Worm (Caenorhabditis elegans) whole organism, L1 larva: ENCODE results near the gene srg-20.

Experiments
- C34B4.2 ChIP-seq: sonication (generic microtip); optimal IDR thresholded peaks from 2 replicates; lab custom pipeline; 2017; ENCODE audit warnings: mild to moderate bottlenecking, missing genetic modification characterization, missing compliant biosample characterization
- aly-2 ChIP-seq: fragments of 150-350 bp; optimal IDR thresholded peaks from 2 replicates; lab custom pipeline; 2014; ENCODE audit warnings: missing biosample characterization, missing genetic modification characterization
- ceh-63 ChIP-seq: fragments of 200-800 bp; sonication (Bioruptor generic); optimal IDR thresholded peaks from 2 replicates; lab custom pipeline; 2018; ENCODE audit warnings: mild to moderate bottlenecking, missing genetic modification characterization, missing compliant biosample characterization
- ceh-8 ChIP-seq: fragments of 200-800 bp; sonication (Bioruptor generic); optimal IDR thresholded peaks from 2 replicates; lab custom pipeline; 2018; ENCODE audit warnings: mild to moderate bottlenecking, missing genetic modification characterization, moderate library complexity, missing compliant biosample characterization
- ceh-82 ChIP-seq, 3 experiments: fragments of 150-350 bp in 1 of 3; sonication (generic microtip) in 2 of 3; optimal IDR thresholded peaks; 2 replicates each; lab custom pipeline; 2014 to 2017; ENCODE audit warnings: missing biosample characterization in 3 of 3, missing genetic modification characterization in 3 of 3
- ceh-88 ChIP-seq: fragments of 200-800 bp; sonication (Bioruptor generic); IDR thresholded peaks from 2 replicates; pipeline ENCODE4 v1.3.6; 2022; ENCODE audit warnings: missing genetic modification characterization, missing compliant biosample characterization
- ceh-90 ChIP-seq: sonication (generic microtip); optimal IDR thresholded peaks from 2 replicates; lab custom pipeline; 2016; ENCODE audit warnings: missing genetic modification characterization, missing compliant biosample characterization
- ces-1 ChIP-seq: fragments of 150-350 bp; optimal IDR thresholded peaks from 2 replicates; lab custom pipeline; 2014; ENCODE audit warnings: missing biosample characterization, missing genetic modification reagents, missing genetic modification characterization
- dsc-1 ChIP-seq: sonication (generic microtip); optimal IDR thresholded peaks from 2 replicates; lab custom pipeline; 2016; ENCODE audit warnings: mild to moderate bottlenecking, missing genetic modification characterization, missing compliant biosample characterization
- efl-1 ChIP-seq, 4 experiments: fragments of 150-350 bp; optimal IDR thresholded peaks in 3 of 4; peaks in 1 of 4; 1 replicate in 1 of 4; 2 replicates in 3 of 4; lab custom pipeline; 2014; ENCODE audit warnings: missing biosample characterization in 2 of 4, missing genetic modification characterization in 2 of 4, missing genetic modification reagents in 2 of 4
- efl-3 ChIP-seq: fragments of 200-800 bp; sonication (Bioruptor generic); optimal IDR thresholded peaks from 2 replicates; lab custom pipeline; 2018; ENCODE audit warnings: mild to moderate bottlenecking, missing genetic modification characterization, missing compliant biosample characterization
- elt-2 ChIP-seq: sonication (generic microtip); optimal IDR thresholded peaks from 2 replicates; lab custom pipeline; 2016; ENCODE audit warnings: missing genetic modification characterization, mild to moderate bottlenecking, inconsistent platforms, missing compliant biosample characterization, missing genetic modification reagents
- fos-1 ChIP-seq: fragments of 150-350 bp; optimal IDR thresholded peaks from 2 replicates; lab custom pipeline; 2014; ENCODE audit warnings: missing biosample characterization, missing genetic modification characterization
- grh-1 ChIP-seq: fragments of 200-800 bp; sonication (Bioruptor generic); IDR thresholded peaks from 2 replicates; pipeline ENCODE4 v1.3.6; 2022; ENCODE audit warnings: missing genetic modification reagents, missing genetic modification characterization, missing compliant biosample characterization
- hlh-17 ChIP-seq: fragments of 200-800 bp; sonication (Bioruptor generic); optimal IDR thresholded peaks from 2 replicates; lab custom pipeline; 2018; ENCODE audit warnings: missing genetic modification characterization, mild to moderate bottlenecking, missing compliant biosample characterization, moderate library complexity, borderline replicate concordance
- hpl-2 ChIP-seq: fragments of 150-350 bp; optimal IDR thresholded peaks from 2 replicates; lab custom pipeline; 2014; ENCODE audit warnings: missing biosample characterization, missing genetic modification reagents, missing genetic modification characterization
- isw-1 ChIP-seq: fragments of 200-800 bp; sonication (Bioruptor generic); IDR thresholded peaks from 2 replicates; pipeline ENCODE4 v1.3.6; 2022; ENCODE audit warnings: missing genetic modification characterization, missing compliant biosample characterization
- jun-1 ChIP-seq: fragments of 150-350 bp; optimal IDR thresholded peaks from 2 replicates; lab custom pipeline; 2014; ENCODE audit warnings: missing biosample characterization, missing genetic modification reagents, missing genetic modification characterization
- lin-13 ChIP-seq: fragments of 150-350 bp; optimal IDR thresholded peaks from 2 replicates; lab custom pipeline; 2014; ENCODE audit warnings: missing biosample characterization, missing genetic modification reagents, missing genetic modification characterization
- lir-3 ChIP-seq: sonication (generic microtip); optimal IDR thresholded peaks from 2 replicates; lab custom pipeline; 2016; ENCODE audit warnings: mild to moderate bottlenecking, missing genetic modification characterization, moderate library complexity, missing compliant biosample characterization; ENCODE audit not compliant: poor library complexity
- lsy-2 ChIP-seq, 2 experiments: fragments of 150-350 bp; optimal IDR thresholded peaks; 2 replicates each; lab custom pipeline; 2014; ENCODE audit warnings: missing biosample characterization in 2 of 2, missing genetic modification characterization in 2 of 2
- mab-9 ChIP-seq: fragments of 200-800 bp; sonication (Bioruptor generic); IDR thresholded peaks from 2 replicates; pipeline ENCODE4 v1.3.6; 2022; ENCODE audit warnings: missing genetic modification reagents, missing genetic modification characterization, missing compliant biosample characterization
- mef-2 ChIP-seq: fragments of 150-350 bp; optimal IDR thresholded peaks from 2 replicates; lab custom pipeline; 2014; ENCODE audit warnings: missing biosample characterization, missing genetic modification characterization
- nhr-20 ChIP-seq: sonication (generic microtip); optimal IDR thresholded peaks from 2 replicates; lab custom pipeline; 2016; ENCODE audit warnings: mild to moderate bottlenecking, missing genetic modification characterization, missing compliant biosample characterization
- nhr-237 ChIP-seq: fragments of 150-350 bp; optimal IDR thresholded peaks from 2 replicates; lab custom pipeline; 2014; ENCODE audit warnings: missing biosample characterization, missing genetic modification characterization
- nhr-28 ChIP-seq: fragments of 150-350 bp; optimal IDR thresholded peaks from 2 replicates; lab custom pipeline; 2014; ENCODE audit warnings: missing biosample characterization, missing genetic modification characterization
- nhr-47 ChIP-seq: sonication (generic microtip); optimal IDR thresholded peaks from 2 replicates; lab custom pipeline; 2016; ENCODE audit warnings: mild to moderate bottlenecking, missing genetic modification characterization, moderate library complexity, missing compliant biosample characterization
- nhr-71 ChIP-seq: sonication (generic microtip); optimal IDR thresholded peaks from 2 replicates; lab custom pipeline; 2016; ENCODE audit warnings: mild to moderate bottlenecking, missing genetic modification characterization, moderate library complexity, missing compliant biosample characterization
- nhr-76 ChIP-seq: sonication (generic microtip); optimal IDR thresholded peaks from 2 replicates; lab custom pipeline; 2017; ENCODE audit warnings: missing biosample characterization, missing genetic modification characterization
- nhr-85 ChIP-seq: sonication (generic microtip); peaks from one replicate; lab custom pipeline; 2016; ENCODE audit warnings: missing genetic modification characterization, inconsistent platforms, missing compliant biosample characterization
- pag-3 ChIP-seq: sonication (generic microtip); optimal IDR thresholded peaks from 2 replicates; lab custom pipeline; 2017; ENCODE audit warnings: missing genetic modification characterization, mild to moderate bottlenecking, missing compliant biosample characterization, antibody characterized with exemption, borderline replicate concordance; ENCODE audit not compliant: insufficient read depth
- pax-3 ChIP-seq: fragments of 200-800 bp; sonication (Bioruptor generic); optimal IDR thresholded peaks from 2 replicates; lab custom pipeline; 2018; ENCODE audit warnings: mild to moderate bottlenecking, missing genetic modification characterization, moderate library complexity, missing compliant biosample characterization
- skn-1 ChIP-seq: fragments of 150-350 bp; optimal IDR thresholded peaks from 2 replicates; lab custom pipeline; 2014; ENCODE audit warnings: missing biosample characterization, missing genetic modification characterization
- sup-37 ChIP-seq: fragments of 200-800 bp; sonication (Bioruptor generic); optimal IDR thresholded peaks from 2 replicates; lab custom pipeline; 2018; ENCODE audit warnings: mild to moderate bottlenecking, missing genetic modification characterization, missing compliant biosample characterization
- swsn-7 ChIP-seq: sonication (generic microtip); optimal IDR thresholded peaks from 2 replicates; lab custom pipeline; 2016; ENCODE audit warnings: missing genetic modification characterization, missing compliant biosample characterization
- unc-62 ChIP-seq: fragments of 150-350 bp; optimal IDR thresholded peaks from 2 replicates; lab custom pipeline; 2014; ENCODE audit warnings: missing biosample characterization, missing genetic modification reagents, missing genetic modification characterization
- vab-15 ChIP-seq: sonication (generic microtip); optimal IDR thresholded peaks from 2 replicates; lab custom pipeline; 2017; ENCODE audit warnings: missing genotype, mild to moderate bottlenecking, missing genetic modification characterization, missing compliant biosample characterization
- xbp-1 ChIP-seq: sonication (generic microtip); optimal IDR thresholded peaks from 2 replicates; lab custom pipeline; 2016; ENCODE audit warnings: missing genetic modification characterization, missing compliant biosample characterization
- ztf-11 ChIP-seq, 2 experiments: sonication (generic microtip); optimal IDR thresholded peaks; 2 replicates each; lab custom pipeline; 2016 to 2017; ENCODE audit warnings: missing genetic modification characterization in 2 of 2, missing biosample characterization in 1 of 2, missing compliant biosample characterization in 1 of 2
- ztf-4 ChIP-seq: fragments of 150-350 bp; optimal IDR thresholded peaks from 2 replicates; lab custom pipeline; 2014; ENCODE audit warnings: missing biosample characterization, missing genetic modification characterization

srg-20 gene

ce11 chrII:1672673-1673072, 36.2 kb downstream of the srg-20 start (continued):
- TF ChIP-seq fos-1, result no peak
- TF ChIP-seq, all 84 proteins: peak for 0

ce11 chrII:1676088-1676487, 39.6 kb downstream of the srg-20 start, which contains the start of gene fbxb-17:
TSS of gene fbxb-17 (plus strand) at chrII:1676388.
- TF ChIP-seq ces-1 (GFP tag; lab: Kevin White, UChicago), result no peak
- no peak for TF ChIP-seq sup-37 (GFP tag; lab: Kevin White, UChicago)
- TF ChIP-seq swsn-7, result no peak
- TF ChIP-seq pag-3 (tag; lab: Kevin White, UChicago), result no peak
- no peak for TF ChIP-seq nhr-237 (tag; lab: Kevin White, UChicago)
- TF ChIP-seq mab-9, result no peak
- TF ChIP-seq nhr-47, result no peak
- no peak for TF ChIP-seq aly-2 (tag; lab: Kevin White, UChicago)
- TF ChIP-seq ceh-63, result no peak
- TF ChIP-seq nhr-28 (tag; lab: Kevin White, UChicago), result no peak
- TF ChIP-seq mef-2 (tag; lab: Kevin White, UChicago), result no peak
- no peak for TF ChIP-seq lir-3 (tag; lab: Kevin White, UChicago)
- no peak for TF ChIP-seq jun-1 (tag; lab: Kevin White, UChicago)
- TF ChIP-seq ceh-88 (GFP tag; lab: Robert Waterston, UW), result no peak
- no peak for TF ChIP-seq pax-3 (tag; lab: Kevin White, UChicago)
- TF ChIP-seq hlh-17 (GFP tag; lab: Kevin White, UChicago), result no peak
- no peak for TF ChIP-seq elt-2
- no peak for TF ChIP-seq grh-1 (GFP tag; lab: Robert Waterston, UW)

ce11 chrII:1679081-1679480, 42.6 kb downstream of the srg-20 start, which contains the start of gene irld-36:
TSS of gene irld-36 (plus strand) at chrII:1679381.
- TF ChIP-seq dsc-1 (tag; lab: Kevin White, UChicago) (no peak), nhr-85 (tag; lab: Kevin White, UChicago) (no peak), ztf-4 (tag; lab: Kevin White, UChicago) (no peak), hpl-2 (GFP tag; lab: Kevin White, UChicago) (no peak), ceh-90 (tag; lab: Kevin White, UChicago) (no peak), xbp-1 (no peak), efl-3 (GFP tag; lab: Kevin White, UChicago) (no peak)

ce11 chrII:1682218-1682617, 45.7 kb downstream of the srg-20 start, which contains the start of gene fbxb-26:
TSS of gene fbxb-26 (plus strand) at chrII:1682518.
- no peak for TF ChIP-seq vab-15 (tag; lab: Kevin White, UChicago)
- TF ChIP-seq C34B4.2, result no peak
- no peak for TF ChIP-seq elt-2
- TF ChIP-seq lsy-2 (tag; optimal IDR thresholded peaks at IDR 0.05; lab: Kevin White, UChicago), result no peak
- TF ChIP-seq isw-1 (GFP tag; lab: Robert Waterston, UW), result no peak
- no peak for TF ChIP-seq lin-13 (GFP tag; lab: Kevin White, UChicago)
- TF ChIP-seq ceh-82 (tag; optimal IDR thresholded peaks at IDR 0.05; lab: Kevin White, UChicago), result no peak
- no peak for TF ChIP-seq skn-1 (tag; lab: Kevin White, UChicago)
- no peak for TF ChIP-seq ztf-11 (tag; optimal IDR thresholded peaks at IDR 0.05; lab: Kevin White, UChicago)
- no peak for TF ChIP-seq efl-1 (optimal IDR thresholded peaks at IDR 0.05; lab: Kevin White, UChicago)
- no peak for TF ChIP-seq efl-1 (GFP tag; optimal IDR thresholded peaks at IDR 0.05 in 1 of 2; lab: Kevin White, UChicago)
- TF ChIP-seq nhr-71 (tag; lab: Kevin White, UChicago), result no peak
- TF ChIP-seq ceh-8, result no peak
- no peak for TF ChIP-seq nhr-20
- TF ChIP-seq mef-2 (tag; lab: Kevin White, UChicago), result no peak
- no peak for TF ChIP-seq unc-62 (GFP tag; lab: Kevin White, UChicago)
- no peak for TF ChIP-seq nhr-47
- no peak for TF ChIP-seq nhr-76 (tag; lab: Kevin White, UChicago)
- TF ChIP-seq, all 84 proteins: peak for 0
